Worm (Caenorhabditis elegans) whole organism, mixed stage, embryonic: ENCODE measurements around the gene C14F11.7.

Experiments
- M03D4.4 ChIP-seq: sonication (generic microtip); optimal IDR thresholded peaks from 2 replicates; lab custom pipeline; 2017; ENCODE audit warnings: mild to moderate bottlenecking, missing genetic modification characterization, missing compliant biosample characterization
- blmp-1 ChIP-seq: fragments of 150-350 bp; optimal IDR thresholded peaks from 2 replicates; lab custom pipeline; 2014; ENCODE audit warnings: missing biosample characterization, missing genetic modification characterization
- ceh-39 ChIP-seq: fragments of 150-350 bp; optimal IDR thresholded peaks from 2 replicates; lab custom pipeline; 2014; ENCODE audit warnings: missing biosample characterization, missing genetic modification characterization
- ceh-43 ChIP-seq: fragments of 200-800 bp; sonication (Bioruptor generic); optimal IDR thresholded peaks from 2 replicates; lab custom pipeline; 2018; ENCODE audit warnings: mild to moderate bottlenecking, missing genetic modification characterization, moderate library complexity, missing compliant biosample characterization
- ces-1 ChIP-seq: fragments of 150-350 bp; optimal IDR thresholded peaks from 2 replicates; lab custom pipeline; 2014; ENCODE audit warnings: missing biosample characterization, missing genetic modification reagents, missing genetic modification characterization
- cnd-1 ChIP-seq: fragments of 200-800 bp; sonication (Bioruptor generic); optimal IDR thresholded peaks from 2 replicates; lab custom pipeline; 2018; ENCODE audit warnings: mild to moderate bottlenecking, missing genetic modification characterization, missing compliant biosample characterization
- drap-1 ChIP-seq: fragments of 200-800 bp; sonication (Bioruptor generic); optimal IDR thresholded peaks from 3 replicates; lab custom pipeline; 2018; ENCODE audit warnings: mild to moderate bottlenecking, missing genetic modification characterization, missing compliant biosample characterization
- elt-1 ChIP-seq: sonication (generic microtip); optimal IDR thresholded peaks from 2 replicates; lab custom pipeline; 2017; ENCODE audit warnings: missing genetic modification characterization, mild to moderate bottlenecking, missing compliant biosample characterization, antibody characterized with exemption, moderate library complexity, borderline replicate concordance; ENCODE audit not compliant: insufficient read depth
- elt-3 ChIP-seq: fragments of 150-350 bp; optimal IDR thresholded peaks from 2 replicates; lab custom pipeline; 2014; ENCODE audit warnings: missing biosample characterization, missing genetic modification characterization
- flh-1 ChIP-seq: fragments of 200-800 bp; sonication (Bioruptor generic); optimal IDR thresholded peaks from 2 replicates; lab custom pipeline; 2018; ENCODE audit warnings: mild to moderate bottlenecking, missing genetic modification characterization, moderate library complexity, missing compliant biosample characterization
- ham-2 ChIP-seq: fragments of 200-800 bp; sonication (Bioruptor generic); optimal IDR thresholded peaks from 2 replicates; lab custom pipeline; 2018; ENCODE audit warnings: mild to moderate bottlenecking, missing genetic modification characterization, missing compliant biosample characterization
- hlh-1 ChIP-seq: fragments of 150-350 bp; optimal IDR thresholded peaks from 2 replicates; lab custom pipeline; 2014; ENCODE audit warnings: missing biosample characterization, missing genetic modification reagents, missing genetic modification characterization
- lin-13 ChIP-seq: fragments of 150-350 bp; optimal IDR thresholded peaks from 2 replicates; lab custom pipeline; 2014; ENCODE audit warnings: missing biosample characterization, missing genetic modification characterization
- lin-32 ChIP-seq: fragments of 200-800 bp; sonication (Bioruptor generic); optimal IDR thresholded peaks from 2 replicates; lab custom pipeline; 2018; ENCODE audit warnings: mild to moderate bottlenecking, missing genetic modification characterization, missing compliant biosample characterization
- mab-5 ChIP-seq: fragments of 150-350 bp; optimal IDR thresholded peaks from 2 replicates; lab custom pipeline; 2014; ENCODE audit warnings: missing biosample characterization, missing genetic modification characterization
- mep-1 ChIP-seq: fragments of 150-350 bp; optimal IDR thresholded peaks from 2 replicates; lab custom pipeline; 2017; ENCODE audit warnings: missing biosample characterization, missing genetic modification reagents, missing genetic modification characterization, inconsistent platforms
- mls-2 ChIP-seq: sonication (generic microtip); optimal IDR thresholded peaks from 2 replicates; lab custom pipeline; 2016; ENCODE audit warnings: mild to moderate bottlenecking, missing genetic modification characterization, moderate library complexity, missing compliant biosample characterization
- nhr-12 ChIP-seq: fragments of 150-350 bp; optimal IDR thresholded peaks from 2 replicates; lab custom pipeline; 2014; ENCODE audit warnings: missing biosample characterization, missing genetic modification characterization
- nhr-2 ChIP-seq: fragments of 150-350 bp; optimal IDR thresholded peaks from 2 replicates; lab custom pipeline; 2014; ENCODE audit warnings: missing biosample characterization, missing genetic modification characterization
- nhr-28 ChIP-seq: fragments of 150-350 bp; optimal IDR thresholded peaks from 2 replicates; lab custom pipeline; 2014; ENCODE audit warnings: missing biosample characterization, missing genetic modification characterization
- pha-4 ChIP-seq: fragments of 150-350 bp; optimal IDR thresholded peaks from 2 replicates; lab custom pipeline; 2018; ENCODE audit warnings: missing biosample characterization, missing genetic modification reagents, missing genetic modification characterization
- snpc-4 ChIP-seq: fragments of 150-350 bp; optimal IDR thresholded peaks from 2 replicates; lab custom pipeline; 2014; ENCODE audit warnings: missing biosample characterization, missing genetic modification characterization
- sptf-1 ChIP-seq: sonication (generic microtip); optimal IDR thresholded peaks from 2 replicates; lab custom pipeline; 2017; ENCODE audit warnings: mild to moderate bottlenecking, missing genetic modification characterization, moderate library complexity, missing compliant biosample characterization
- tbx-8 ChIP-seq: fragments of 200-800 bp; sonication (Bioruptor generic); optimal IDR thresholded peaks from 2 replicates; lab custom pipeline; 2018; ENCODE audit warnings: mild to moderate bottlenecking, missing genetic modification characterization, moderate library complexity, missing compliant biosample characterization
- unc-120 ChIP-seq: sonication (generic microtip); optimal IDR thresholded peaks from 2 replicates; lab custom pipeline; 2017; ENCODE audit warnings: missing genetic modification characterization, missing compliant biosample characterization; ENCODE audit not compliant: poor library complexity, severe bottlenecking
- zip-8 ChIP-seq: fragments of 150-350 bp; optimal IDR thresholded peaks from 2 replicates; lab custom pipeline; 2014; ENCODE audit warnings: missing biosample characterization, missing genetic modification characterization
- ztf-11 ChIP-seq: fragments of 150-350 bp; optimal IDR thresholded peaks from 2 replicates; lab custom pipeline; 2014; ENCODE audit warnings: missing biosample characterization, missing genetic modification characterization

Gene C14F11.7

DNA sequence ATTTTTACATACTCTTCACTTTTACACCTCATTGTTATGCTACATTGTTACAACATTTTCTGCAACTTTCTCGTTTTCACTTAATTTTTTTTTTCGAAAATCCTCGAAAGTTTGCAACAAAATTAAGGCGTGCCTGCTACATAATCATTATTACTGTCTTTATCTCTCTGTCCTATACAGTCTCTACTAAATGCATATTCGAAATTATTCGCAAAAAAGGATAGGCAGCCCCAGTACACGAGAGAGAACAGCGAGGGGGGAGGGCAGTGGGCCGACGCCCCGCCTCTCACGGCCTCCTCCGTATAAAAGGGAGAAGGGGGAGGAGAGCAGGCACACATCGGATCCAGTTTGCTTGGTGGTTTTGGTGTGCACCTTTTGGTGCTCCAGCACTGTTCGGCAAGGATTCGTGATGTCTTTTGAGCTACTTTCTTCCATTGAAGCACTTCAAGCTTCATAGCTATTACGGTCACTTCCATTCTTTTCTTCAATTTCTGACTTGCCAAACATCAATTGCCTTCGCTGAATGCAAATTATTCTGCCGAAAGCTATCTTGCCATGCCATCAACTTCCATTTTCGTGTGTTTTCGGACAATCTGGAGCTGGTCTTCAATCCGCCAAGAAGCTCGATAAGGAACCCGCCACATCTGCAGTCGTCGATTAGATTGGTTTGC is 43.7 kb upstream of the C14F11.7 start (continued):
- peak; percentile 17 for TF ChIP-seq cnd-1 (tag; lab: Kevin White, UChicago)
- no peak for TF ChIP-seq ztf-11 (tag; lab: Kevin White, UChicago)
- peak; percentile 19 for TF ChIP-seq sptf-1 (tag; lab: Kevin White, UChicago)
- TF ChIP-seq M03D4.4 (tag; lab: Kevin White, UChicago), result no peak

DNA sequence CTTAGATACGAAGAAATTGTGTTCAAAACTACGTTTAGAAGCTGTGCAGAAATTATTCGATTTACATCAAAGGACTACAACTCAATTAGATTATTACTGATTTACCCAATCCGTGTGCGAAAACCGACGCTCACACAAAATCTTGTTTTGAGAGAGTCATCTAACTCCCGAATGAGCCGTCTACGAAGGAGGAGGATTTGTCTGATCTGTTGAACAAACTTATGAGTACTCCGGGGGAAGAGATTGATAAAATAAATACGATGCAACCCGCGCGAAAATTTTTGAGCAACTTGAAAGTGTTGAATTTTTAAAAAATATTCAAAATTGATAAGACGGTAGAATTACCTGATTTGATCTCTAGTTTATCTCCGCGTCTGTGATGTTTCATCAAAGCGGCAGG is 43.0 kb upstream of the C14F11.7 start:
- peak; percentile 16 for TF ChIP-seq ces-1
- peak; percentile 49 for TF ChIP-seq elt-1
- no peak for TF ChIP-seq nhr-12
- TF ChIP-seq, all 35 proteins: peak for 2

DNA sequence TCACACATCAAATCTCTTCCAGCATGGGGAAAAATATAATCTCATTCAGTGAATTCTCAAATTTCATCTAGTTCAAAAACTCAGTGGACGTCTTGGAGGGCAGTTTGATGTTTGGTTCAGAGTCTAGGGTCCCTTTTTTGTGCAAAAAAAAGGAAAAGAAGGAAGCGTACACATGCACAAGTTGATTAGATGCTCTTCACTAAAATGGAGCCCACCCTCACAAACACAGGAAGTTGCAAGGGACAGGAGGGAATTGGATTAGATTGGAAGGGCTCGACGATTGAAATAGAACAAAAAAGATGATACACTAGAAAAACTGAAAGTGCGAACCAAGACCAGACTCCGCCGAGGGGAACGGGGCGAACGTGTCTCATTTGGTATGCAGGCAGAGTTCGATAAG is 42.5 kb upstream of the C14F11.7 start:
- TF ChIP-seq unc-120 (tag; lab: Kevin White, UChicago) (no peak), mep-1 (tag; lab: Kevin White, UChicago) (no peak), ham-2 (GFP tag; lab: Kevin White, UChicago) (no peak), ces-1 (peak; percentile 88), mab-5 (no peak), cnd-1 (tag; lab: Kevin White, UChicago) (no peak), drap-1 (GFP tag; lab: Kevin White, UChicago) (no peak), nhr-2 (tag; lab: Kevin White, UChicago) (no peak)
- TF ChIP-seq, all 35 proteins: peak for 1

DNA sequence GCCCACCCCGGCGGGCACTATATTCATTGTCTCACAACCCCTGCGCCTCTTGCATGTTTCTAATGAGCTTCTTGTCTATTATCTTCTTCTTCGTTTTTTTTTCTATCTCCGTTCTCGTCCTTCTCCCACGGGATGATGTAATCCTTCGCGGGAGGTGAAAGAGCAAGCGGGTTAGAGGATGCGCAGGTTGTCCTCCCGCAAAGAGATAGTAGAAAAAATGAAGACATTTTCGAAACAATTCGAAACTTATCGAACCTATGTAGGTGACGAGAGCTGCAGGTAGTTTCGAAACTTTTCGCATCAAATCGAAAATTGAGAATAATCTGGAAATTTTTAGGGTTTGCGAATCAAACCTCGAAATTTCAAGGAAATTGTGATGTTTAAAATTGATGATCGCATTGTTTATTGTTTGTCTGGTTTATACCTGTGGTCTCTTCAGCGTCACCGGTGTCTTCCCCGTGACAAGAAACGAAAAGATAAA is 41.9 kb upstream of the C14F11.7 start:
- TF ChIP-seq ceh-39 (tag; lab: Kevin White, UChicago), result no peak
- no peak for TF ChIP-seq sptf-1 (tag; lab: Kevin White, UChicago)
- TF ChIP-seq pha-4 (tag; lab: Kevin White, UChicago), result no peak
- no peak for TF ChIP-seq lin-32 (GFP tag; lab: Kevin White, UChicago)
- TF ChIP-seq nhr-2 (tag; lab: Kevin White, UChicago), result no peak
- no peak for TF ChIP-seq M03D4.4 (tag; lab: Kevin White, UChicago)
- TF ChIP-seq elt-3, result peak; percentile 19
- TF ChIP-seq unc-120 (tag; lab: Kevin White, UChicago), result peak; percentile 48

DNA sequence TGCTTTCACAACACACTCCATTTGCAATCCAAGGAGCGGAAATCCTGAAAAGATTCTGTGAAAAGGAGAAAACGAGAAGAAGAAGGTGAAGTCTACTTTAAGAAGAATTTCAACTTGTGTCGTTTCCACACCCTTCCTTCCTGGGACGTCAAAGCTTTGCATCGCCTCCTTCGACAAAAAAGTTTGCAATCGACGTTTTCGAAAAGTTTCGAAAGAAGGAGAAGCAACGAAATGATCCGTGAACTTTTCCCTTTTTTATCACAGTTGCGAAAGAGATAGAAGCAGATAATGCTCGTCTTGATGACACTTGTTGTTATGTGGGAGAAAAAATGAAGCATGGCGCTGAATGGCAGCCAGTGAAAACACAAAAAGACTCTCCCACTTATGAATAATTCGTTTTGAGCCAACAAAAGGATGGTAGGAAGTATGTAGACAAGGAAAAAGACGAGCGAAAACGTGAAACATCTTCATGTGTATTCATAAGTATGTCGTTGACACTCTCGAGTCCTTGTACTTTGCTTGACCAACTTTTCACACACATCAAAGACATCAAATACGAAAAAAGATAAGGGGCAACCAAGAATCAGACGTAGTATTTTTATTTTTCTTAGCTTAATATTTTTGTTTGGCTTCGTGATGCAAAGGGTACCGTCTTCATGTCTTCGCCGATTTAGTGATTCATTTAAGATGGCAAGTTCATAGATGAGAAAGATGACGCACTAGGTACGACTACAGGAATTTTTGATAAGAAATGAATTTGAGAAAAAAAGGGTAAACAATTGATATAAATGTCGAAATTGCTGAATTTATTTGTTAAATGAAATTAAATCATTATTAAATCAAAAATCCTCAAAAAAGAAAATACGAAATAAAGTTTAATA is 40.7 kb upstream of the C14F11.7 start:
- TF ChIP-seq mep-1 (tag; lab: Kevin White, UChicago), result no peak
- no peak for TF ChIP-seq unc-120 (tag; lab: Kevin White, UChicago)
- TF ChIP-seq ztf-11 (tag; lab: Kevin White, UChicago), result no peak
- TF ChIP-seq zip-8 (tag; lab: Kevin White, UChicago), result no peak
- TF ChIP-seq ham-2 (GFP tag; lab: Kevin White, UChicago), result no peak
- no peak for TF ChIP-seq cnd-1 (tag; lab: Kevin White, UChicago)
- TF ChIP-seq mls-2 (tag; lab: Kevin White, UChicago), result no peak
- TF ChIP-seq ceh-39 (tag; lab: Kevin White, UChicago), result no peak

DNA sequence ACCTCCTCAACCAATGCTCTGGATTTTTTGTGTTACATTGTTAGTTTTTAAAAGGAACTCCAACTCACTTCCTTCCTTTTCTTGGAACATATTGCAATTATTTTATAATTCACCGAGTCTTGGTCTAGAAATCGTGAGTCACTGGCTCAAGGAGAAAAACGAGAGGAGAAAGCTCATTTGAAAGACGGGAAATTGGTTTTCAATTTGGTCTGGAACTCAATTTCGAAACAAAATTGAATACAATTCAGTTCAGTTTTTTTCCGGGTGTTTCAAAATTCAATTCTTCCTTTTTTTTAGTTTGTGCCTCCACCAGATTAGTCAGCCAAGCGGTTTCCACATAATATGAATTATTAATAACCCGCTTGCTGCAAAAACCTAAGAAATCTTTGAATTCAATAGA is 39.5 kb upstream of the C14F11.7 start:
- peak; percentile 57 for TF ChIP-seq ces-1
- TF ChIP-seq unc-120 (tag; lab: Kevin White, UChicago), result no peak

DNA sequence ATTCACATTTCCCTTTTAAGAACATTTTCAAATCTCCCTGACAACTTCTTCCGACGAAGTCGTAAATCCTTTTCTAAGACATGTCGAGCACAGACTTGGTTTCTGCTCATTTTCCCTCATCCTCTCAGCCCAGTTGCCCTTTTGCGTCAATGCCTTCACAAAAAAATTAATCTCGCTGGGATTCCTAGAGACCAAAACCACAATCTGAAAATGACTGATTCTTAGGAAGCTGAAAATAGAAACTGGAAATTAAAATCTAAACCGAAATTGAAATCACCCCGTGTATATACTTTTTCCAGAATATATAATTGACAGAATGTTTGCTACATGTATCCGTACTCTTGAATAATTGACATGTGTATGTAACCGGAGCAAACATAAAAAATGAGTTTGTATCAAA is 38.6 kb upstream of the C14F11.7 start:
- TF ChIP-seq M03D4.4 (tag; lab: Kevin White, UChicago) (no peak), hlh-1 (no peak), blmp-1 (tag; lab: Kevin White, UChicago) (no peak), unc-120 (tag; lab: Kevin White, UChicago) (no peak), sptf-1 (tag; lab: Kevin White, UChicago) (no peak), lin-13 (tag; lab: Kevin White, UChicago) (no peak), flh-1 (GFP tag; lab: Kevin White, UChicago) (no peak), mls-2 (tag; lab: Kevin White, UChicago) (no peak), zip-8 (tag; lab: Kevin White, UChicago) (no peak), lin-32 (GFP tag; lab: Kevin White, UChicago) (no peak), ceh-43 (GFP tag; lab: Kevin White, UChicago) (no peak), tbx-8 (GFP tag; lab: Kevin White, UChicago) (no peak), nhr-28 (tag; lab: Kevin White, UChicago) (no peak), snpc-4 (tag; lab: Kevin White, UChicago) (no peak), nhr-12 (no peak), ham-2 (GFP tag; lab: Kevin White, UChicago) (no peak)
- TF ChIP-seq, all 35 proteins: peak for 0
